Worm (Caenorhabditis elegans) whole organism, L4/young adult: ENCODE data around the gene col-152.

Experiments used
- W03F9.2 ChIP-seq: fragments of 150-350 bp; optimal IDR thresholded peaks from 2 replicates; lab custom pipeline; 2014; ENCODE audit warnings: missing biosample characterization, missing genetic modification characterization
- dao-5 ChIP-seq: sonication (generic microtip); optimal IDR thresholded peaks from 2 replicates; lab custom pipeline; 2016; ENCODE audit warnings: missing genotype, missing genetic modification characterization, moderate library complexity, missing compliant biosample characterization
- him-1 ChIP-seq: sonication (generic microtip); optimal IDR thresholded peaks from 2 replicates; lab custom pipeline; 2016; ENCODE audit warnings: missing genotype, missing genetic modification reagents, missing genetic modification characterization, missing compliant biosample characterization

- TF ChIP-seq dao-5 (tag; lab: Kevin White, UChicago): no peak
- no peak for TF ChIP-seq him-1 (tag; lab: Kevin White, UChicago)
- no peak for TF ChIP-seq W03F9.2 (tag; lab: Kevin White, UChicago)
Measured at ce11 chrV:10548981-10549380, 11.7 kb upstream of the col-152 start, which contains the start of gene srd-34.
